Worm (Caenorhabditis elegans): Measurements from ENCODE around the gene nhr-202.

ce11 chrV:464800-465199 is 2.4 kb downstream of the nhr-202 start, which contains the start of gene nhr-201:
- TF ChIP-seq nhr-42 (GFP tag; IDR thresholded peaks at IDR 0.05), result no peak
- no peak for TF ChIP-seq lir-3 (tag; optimal IDR thresholded peaks at IDR 0.05)
- no peak for TF ChIP-seq egl-43 (GFP tag; IDR thresholded peaks at IDR 0.05)
